Fruit fly (Drosophila melanogaster): ENCODE results near the gene CG11755.
A peak's percentile ranks its signal among the peaks of the same experiment; 100 is the strongest.

Gene CG11755

DNA sequence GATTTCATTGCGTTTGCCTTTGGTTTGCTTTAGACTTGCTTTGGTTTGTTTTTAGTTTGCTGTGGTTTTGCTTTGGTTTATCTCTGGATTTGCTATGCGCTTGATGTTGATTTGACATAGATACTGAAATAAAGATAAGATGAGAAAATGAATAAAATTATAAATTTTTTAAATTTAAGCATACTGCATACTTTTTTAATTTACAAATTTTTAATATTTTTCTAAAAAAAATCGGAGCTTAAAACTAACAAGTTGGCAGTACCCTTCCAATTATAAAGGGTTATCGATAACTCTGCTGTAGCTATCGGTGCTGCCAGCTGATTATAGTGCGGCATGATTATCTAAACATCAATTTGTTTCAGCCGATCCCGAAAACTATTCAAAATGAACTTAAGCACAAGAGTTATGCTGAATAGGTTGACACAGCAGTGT lies 2.9 kb upstream of the CG11755 start, which contains the start of gene mRpL19 (continued):
- TF ChIP-seq Stat92E (GFP tag; optimal IDR thresholded peaks at IDR 0.05) = no peak
- TF ChIP-seq HLH3B (GFP tag; IDR thresholded peaks at IDR 0.05) = no peak
- no peak for TF ChIP-seq CG4730 (GFP tag; IDR thresholded peaks at IDR 0.05)
- TF ChIP-seq Chrac-16 (GFP tag; optimal IDR thresholded peaks at IDR 0.05) = peak; percentile 2
- peak; percentile 1 for TF ChIP-seq Max (GFP tag; optimal IDR thresholded peaks at IDR 0.05)
- peak; percentile 44 for TF ChIP-seq Sox100B (GFP tag; optimal IDR thresholded peaks at IDR 0.05)
- no peak for TF ChIP-seq CG8089 (GFP tag; optimal IDR thresholded peaks at IDR 0.05)
- TF ChIP-seq CG6254 (GFP tag; optimal IDR thresholded peaks at IDR 0.05) = no peak
- peak; percentile 17 for TF ChIP-seq HmgZ (tag; optimal IDR thresholded peaks at IDR 0.05)
- TF ChIP-seq pfk (GFP tag; optimal IDR thresholded peaks at IDR 0.05) = no peak
- no peak for TF ChIP-seq CTCF (GFP tag; optimal IDR thresholded peaks at IDR 0.05)
- TF ChIP-seq CG3726 (GFP tag; IDR thresholded peaks at IDR 0.05) = no peak
- peak; percentile 53; the same call in 1 of the 2 replicates for TF ChIP-seq ato (GFP tag; IDR thresholded peaks at IDR 0.05; ENCODE audit: partially characterized antibody)
- no peak for TF ChIP-seq Tbp (GFP tag; optimal IDR thresholded peaks at IDR 0.05)
- no peak for TF ChIP-seq Jarid2 (GFP tag; optimal IDR thresholded peaks at IDR 0.05)
- TF ChIP-seq ken (GFP tag; IDR thresholded peaks at IDR 0.05) = no peak
- TF ChIP-seq pnt (GFP tag; optimal IDR thresholded peaks at IDR 0.05) = no peak
- TF ChIP-seq run (tag; optimal IDR thresholded peaks at IDR 0.05) = no peak
- TF ChIP-seq da (GFP tag; optimal IDR thresholded peaks at IDR 0.05) = no peak
- TF ChIP-seq bowl (GFP tag; IDR thresholded peaks at IDR 0.05) = no peak
- TF ChIP-seq CG32772 (GFP tag; IDR thresholded peaks at IDR 0.05) = no peak
- no peak for TF ChIP-seq Vsx1 (GFP tag; optimal IDR thresholded peaks at IDR 0.05)
- no peak for TF ChIP-seq hkb (optimal IDR thresholded peaks at IDR 0.05)
- peak; percentile 38; the same call in 1 of the 2 replicates for TF ChIP-seq hkb (GFP tag; IDR thresholded peaks at IDR 0.05)
- TF ChIP-seq Fer3 (tag; optimal IDR thresholded peaks at IDR 0.05) = peak; percentile 52
- no peak for TF ChIP-seq Mad (GFP tag; optimal IDR thresholded peaks at IDR 0.05)
- TF ChIP-seq pzg (GFP tag; optimal IDR thresholded peaks at IDR 0.05) = peak; percentile 48
- peak; percentile 11 for TF ChIP-seq gro (GFP tag; optimal IDR thresholded peaks at IDR 0.05)
- no peak for TF ChIP-seq NC2β (GFP tag; optimal IDR thresholded peaks at IDR 0.05)
- TF ChIP-seq CoRest (tag; optimal IDR thresholded peaks at IDR 0.05) = peak; percentile 64
- peak; percentile 69 for TF ChIP-seq CG13296 (GFP tag; optimal IDR thresholded peaks at IDR 0.05)
- no peak for TF ChIP-seq dimm (GFP tag; IDR thresholded peaks at IDR 0.05)
- peak; percentile 64 for TF ChIP-seq Nf-YC (tag; optimal IDR thresholded peaks at IDR 0.05)
- TF ChIP-seq CG10209 (GFP tag; optimal IDR thresholded peaks at IDR 0.05) = no peak
- TF ChIP-seq pum (GFP tag; optimal IDR thresholded peaks at IDR 0.05) = no peak
- TF ChIP-seq tx (GFP tag; optimal IDR thresholded peaks at IDR 0.05) = no peak
- TF ChIP-seq salm (tag; optimal IDR thresholded peaks at IDR 0.05) = peak; percentile 13
- TF ChIP-seq ERR (GFP tag; optimal IDR thresholded peaks at IDR 0.05) = no peak
- peak; percentile 63 for TF ChIP-seq CG2678 (tag; optimal IDR thresholded peaks at IDR 0.05)
- TF ChIP-seq fru (optimal IDR thresholded peaks at IDR 0.05) = no peak
- peak; percentile 37 for TF ChIP-seq CG4328 (GFP tag; optimal IDR thresholded peaks at IDR 0.05)
- peak; percentile 71 for TF ChIP-seq CG8924 (tag; optimal IDR thresholded peaks at IDR 0.05)
- peak; percentile 45 for TF ChIP-seq CG7271 (tag; optimal IDR thresholded peaks at IDR 0.05)
- TF ChIP-seq CG9215 (GFP tag; IDR thresholded peaks at IDR 0.05) = no peak
- no peak for TF ChIP-seq C15 (GFP tag; IDR thresholded peaks at IDR 0.05)
- TF ChIP-seq vnd (GFP tag; IDR thresholded peaks at IDR 0.05; ENCODE audit: partially characterized antibody) = peak; percentile 52; the same call in 2 of the 3 replicates
- no peak for TF ChIP-seq CG12942 (GFP tag; optimal IDR thresholded peaks at IDR 0.05)
- TF ChIP-seq CG4404 (GFP tag; IDR thresholded peaks at IDR 0.05) = no peak
- no peak; the same call in 2 of the 3 replicates for TF ChIP-seq hb (GFP tag; IDR thresholded peaks at IDR 0.05; ENCODE audit: partially characterized antibody)
- TF ChIP-seq abd-A (tag; optimal IDR thresholded peaks at IDR 0.05) = no peak
- TF ChIP-seq ab (GFP tag; optimal IDR thresholded peaks at IDR 0.05) = no peak
- TF ChIP-seq usp (GFP tag; optimal IDR thresholded peaks at IDR 0.05) = no peak
- no peak for TF ChIP-seq pho (GFP tag; optimal IDR thresholded peaks at IDR 0.05)

All from whole organism, embryonic.